Worm (Caenorhabditis elegans) whole organism, early embryonic: ENCODE measurements around the gene srh-215.

Experiments used
- B0310.2 ChIP-seq: sonication (generic microtip); optimal IDR thresholded peaks from 2 replicates; lab custom pipeline; 2016; ENCODE audit warnings: mild to moderate bottlenecking, missing genetic modification characterization, missing compliant biosample characterization
- F13C5.2 ChIP-seq: sonication (generic microtip); optimal IDR thresholded peaks from 2 replicates; lab custom pipeline; 2017; ENCODE audit warnings: mild to moderate bottlenecking, missing genetic modification characterization, inconsistent platforms, missing compliant biosample characterization
- aly-1 ChIP-seq: sonication (generic microtip); optimal IDR thresholded peaks from 2 replicates; lab custom pipeline; 2016; ENCODE audit warnings: missing genetic modification characterization, missing compliant biosample characterization
- ama-1 ChIP-seq: fragments of 150-350 bp; optimal IDR thresholded peaks from 2 replicates; lab custom pipeline; 2014
- ceh-13 ChIP-seq: fragments of 200-800 bp; sonication (Bioruptor generic); optimal IDR thresholded peaks from 2 replicates; lab custom pipeline; 2018; ENCODE audit warnings: mild to moderate bottlenecking, missing genetic modification characterization, missing compliant biosample characterization
- ceh-36 ChIP-seq: sonication (generic microtip); optimal IDR thresholded peaks from 2 replicates; lab custom pipeline; 2016; ENCODE audit warnings: missing genetic modification characterization, inconsistent platforms, missing compliant biosample characterization
- ets-7 ChIP-seq: sonication (generic microtip); optimal IDR thresholded peaks from 2 replicates; lab custom pipeline; 2016; ENCODE audit warnings: missing genotype, missing genetic modification characterization, missing compliant biosample characterization
- flt-1 ChIP-seq: fragments of 200-800 bp; sonication (Bioruptor generic); IDR thresholded peaks from 2 replicates; pipeline ENCODE4 v1.3.6; 2022; ENCODE audit warnings: missing genetic modification characterization, missing compliant biosample characterization
- hmbx-1 ChIP-seq: sonication (generic microtip); optimal IDR thresholded peaks from 2 replicates; lab custom pipeline; 2016; ENCODE audit warnings: mild to moderate bottlenecking, missing genetic modification characterization, missing compliant biosample characterization
- hmg-4 ChIP-seq: fragments of 200-800 bp; sonication (Bioruptor generic); optimal IDR thresholded peaks from 2 replicates; lab custom pipeline; 2018; ENCODE audit warnings: mild to moderate bottlenecking, missing genetic modification characterization, missing compliant biosample characterization
- hnd-1 ChIP-seq: sonication (generic microtip); optimal IDR thresholded peaks from 2 replicates; lab custom pipeline; 2016; ENCODE audit warnings: missing genetic modification characterization, missing compliant biosample characterization
- pes-1 ChIP-seq: fragments of 200-800 bp; sonication (Bioruptor generic); IDR thresholded peaks from 2 replicates; pipeline ENCODE4 v1.3.6; 2022; ENCODE audit warnings: missing genetic modification reagents, missing genetic modification characterization, missing compliant biosample characterization
- scrt-1 ChIP-seq: fragments of 200-800 bp; sonication (Bioruptor generic); IDR thresholded peaks from 2 replicates; pipeline ENCODE4 v1.3.6; 2022; ENCODE audit warnings: missing genetic modification characterization, missing compliant biosample characterization
- sea-1 ChIP-seq: fragments of 200-800 bp; sonication (Bioruptor generic); conservative IDR thresholded peaks from 2 replicates; pipeline ENCODE4 v1.3.6; 2022; ENCODE audit warnings: missing genetic modification characterization, missing compliant biosample characterization
- tbx-11 ChIP-seq: fragments of 200-800 bp; sonication (Bioruptor generic); IDR thresholded peaks from 2 replicates; pipeline ENCODE4 v1.3.6; 2022; ENCODE audit warnings: missing genetic modification characterization, missing compliant biosample characterization
- tbx-37 ChIP-seq: fragments of 200-800 bp; sonication (Bioruptor generic); conservative IDR thresholded peaks from 2 replicates; pipeline ENCODE4 v1.3.6; 2022; ENCODE audit warnings: missing genetic modification reagents, missing genetic modification characterization, missing compliant biosample characterization
- tra-4 ChIP-seq: sonication (generic microtip); optimal IDR thresholded peaks from 2 replicates; lab custom pipeline; 2017; ENCODE audit warnings: missing genetic modification characterization, missing compliant biosample characterization

Gene srh-215

DNA sequence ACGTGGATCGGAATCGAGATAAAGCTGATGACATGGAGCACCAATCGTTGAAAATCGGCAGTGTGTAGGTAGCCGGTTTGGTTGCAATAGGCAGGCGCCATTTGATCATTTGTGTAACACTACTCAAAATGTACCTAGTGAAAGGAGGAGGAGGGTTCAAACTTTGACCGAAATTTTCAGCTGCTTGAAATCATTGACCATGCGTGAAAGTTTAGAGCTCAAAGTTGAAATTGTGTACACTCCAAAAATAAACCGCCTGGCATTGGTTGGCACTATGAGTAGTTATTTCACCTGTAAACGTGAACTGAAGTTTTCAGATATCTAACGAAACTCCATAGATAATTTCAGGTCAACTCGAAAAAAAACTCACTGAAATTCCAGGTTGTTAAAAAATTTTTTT lies at the start of gene srh-215:
srh-215 (minus strand) TSS at position 101 of the 400 bp plus-strand sequence.
- no peak for TF ChIP-seq tra-4
- no peak for TF ChIP-seq hmbx-1 (tag; lab: Kevin White, UChicago)
- no peak for TF ChIP-seq ama-1
- TF ChIP-seq tbx-37 (GFP tag; lab: Robert Waterston, UW) = no peak
- TF ChIP-seq pes-1 = no peak
- no peak for TF ChIP-seq ets-7

- no peak for TF ChIP-seq aly-1 (tag; lab: Kevin White, UChicago)
- TF ChIP-seq ama-1 = no peak
- TF ChIP-seq hmbx-1 (tag; lab: Kevin White, UChicago) = no peak
- no peak for TF ChIP-seq hnd-1 (tag; lab: Kevin White, UChicago)
- no peak for TF ChIP-seq B0310.2 (tag; lab: Kevin White, UChicago)
- TF ChIP-seq tbx-11 (GFP tag; lab: Robert Waterston, UW) = no peak
- TF ChIP-seq flt-1 = no peak
- no peak for TF ChIP-seq tra-4
- TF ChIP-seq ceh-36 = no peak
- no peak for TF ChIP-seq tbx-37 (GFP tag; lab: Robert Waterston, UW)
These were observed 48.9 kb upstream of the srh-215 start, which contains the start of gene F09C6.14 for ce11 chrV:16880679-16881078. TSS of gene F09C6.14 (plus strand) at chrV:16880979.

ce11 chrV:16880054-16880453 lies 48.2 kb upstream of the srh-215 start, which contains the start of gene F09C6.3:
TSS of gene F09C6.3 (minus strand) at chrV:16880154.
- TF ChIP-seq hnd-1 (tag; lab: Kevin White, UChicago) (no peak), tra-4 (no peak), flt-1 (no peak), hmbx-1 (tag; lab: Kevin White, UChicago) (no peak), pes-1 (no peak), tbx-37 (GFP tag; lab: Robert Waterston, UW) (no peak), B0310.2 (tag; lab: Kevin White, UChicago) (no peak), aly-1 (tag; lab: Kevin White, UChicago) (no peak), F13C5.2 (tag; lab: Kevin White, UChicago) (no peak), ama-1 (no peak), scrt-1 (GFP tag; lab: Robert Waterston, UW) (no peak), tbx-11 (GFP tag; lab: Robert Waterston, UW) (no peak), ets-7 (no peak), ceh-36 (no peak)

DNA sequence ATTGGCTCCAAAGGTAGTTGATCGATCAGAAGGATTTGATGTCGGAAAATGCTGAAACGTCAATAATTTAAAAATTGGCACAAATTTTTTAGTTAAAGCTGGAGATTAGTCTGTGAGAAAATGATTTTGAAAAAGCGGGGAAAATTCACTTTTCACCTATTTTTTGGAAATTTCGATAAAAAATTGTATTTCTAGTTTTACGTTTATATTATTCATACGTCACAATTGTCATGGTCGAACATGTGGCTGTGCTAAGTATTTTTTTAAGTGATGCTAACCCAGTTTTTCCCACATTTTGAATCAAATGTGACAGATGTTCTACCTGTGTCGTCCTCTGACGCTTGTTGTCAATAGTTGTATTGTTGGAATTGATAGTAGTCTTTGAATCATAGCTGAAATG lies 47.7 kb upstream of the srh-215 start:
- TF ChIP-seq sea-1 (GFP tag; lab: Robert Waterston, UW) = no peak
- TF ChIP-seq scrt-1 (GFP tag; lab: Robert Waterston, UW) = no peak
- TF ChIP-seq hmg-4 (GFP tag; lab: Kevin White, UChicago) = no peak
- no peak for TF ChIP-seq aly-1 (tag; lab: Kevin White, UChicago)
- TF ChIP-seq hmbx-1 (tag; lab: Kevin White, UChicago) = no peak
- TF ChIP-seq pes-1 = no peak
- no peak for TF ChIP-seq tbx-37 (GFP tag; lab: Robert Waterston, UW)
- TF ChIP-seq hnd-1 (tag; lab: Kevin White, UChicago) = no peak
- no peak for TF ChIP-seq F13C5.2 (tag; lab: Kevin White, UChicago)
- TF ChIP-seq ama-1 = no peak
- TF ChIP-seq tbx-11 (GFP tag; lab: Robert Waterston, UW) = no peak
- no peak for TF ChIP-seq B0310.2 (tag; lab: Kevin White, UChicago)
- no peak for TF ChIP-seq ceh-13 (GFP tag; lab: Kevin White, UChicago)
- no peak for TF ChIP-seq tra-4
- no peak for TF ChIP-seq flt-1
- no peak for TF ChIP-seq ets-7
- TF ChIP-seq ceh-36 = no peak

ce11 chrV:16874966-16875365 lies 43.1 kb upstream of the srh-215 start, which contains the start of gene F49A5.10:
TSS of gene F49A5.10 (plus strand) at chrV:16875266.
- TF ChIP-seq tbx-11 (GFP tag; lab: Robert Waterston, UW) = no peak
- TF ChIP-seq sea-1 (GFP tag; lab: Robert Waterston, UW) = no peak
- TF ChIP-seq flt-1 = no peak
- TF ChIP-seq ceh-13 (GFP tag; lab: Kevin White, UChicago) = no peak
- no peak for TF ChIP-seq ama-1
- TF ChIP-seq pes-1 = no peak
- no peak for TF ChIP-seq F13C5.2 (tag; lab: Kevin White, UChicago)
- TF ChIP-seq tbx-37 (GFP tag; lab: Robert Waterston, UW) = no peak
- no peak for TF ChIP-seq hmg-4 (GFP tag; lab: Kevin White, UChicago)
- TF ChIP-seq tra-4 = no peak
- no peak for TF ChIP-seq aly-1 (tag; lab: Kevin White, UChicago)

DNA sequence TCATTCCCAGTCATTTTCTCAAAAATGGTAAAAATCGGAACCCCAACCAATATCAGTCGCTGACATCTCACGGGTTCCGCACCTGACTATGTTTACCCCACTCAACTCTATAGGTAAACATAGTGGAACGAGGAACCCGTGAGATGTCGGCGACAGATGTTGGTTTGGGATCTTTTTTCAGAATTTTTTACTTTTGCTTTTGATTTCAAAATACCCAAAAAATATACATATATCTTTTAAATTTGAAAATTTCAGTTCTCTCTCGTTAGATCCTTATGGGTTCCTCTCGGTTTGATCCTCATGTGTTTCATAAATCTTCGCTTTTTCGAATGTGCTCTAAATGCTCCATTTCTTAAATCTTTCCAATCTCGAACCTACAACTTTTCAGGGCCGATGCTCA lies 41.8 kb upstream of the srh-215 start, which contains the start of gene srw-23:
srw-23 (plus strand) TSS at position 301 of the 400 bp plus-strand sequence.
- TF ChIP-seq hmg-4 (GFP tag; lab: Kevin White, UChicago) (no peak), aly-1 (tag; lab: Kevin White, UChicago) (no peak), tbx-11 (GFP tag; lab: Robert Waterston, UW) (no peak), scrt-1 (GFP tag; lab: Robert Waterston, UW) (no peak), flt-1 (no peak), ets-7 (no peak), F13C5.2 (tag; lab: Kevin White, UChicago) (no peak), tbx-37 (GFP tag; lab: Robert Waterston, UW) (no peak), ceh-13 (GFP tag; lab: Kevin White, UChicago) (no peak), B0310.2 (tag; lab: Kevin White, UChicago) (no peak), ama-1 (no peak)

- no peak for TF ChIP-seq ama-1
- no peak for TF ChIP-seq sea-1 (GFP tag; lab: Robert Waterston, UW)
- no peak for TF ChIP-seq hnd-1 (tag; lab: Kevin White, UChicago)
These were observed 39.6 kb upstream of the srh-215 start, which contains the start of gene thn-4 for ce11 chrV:16871387-16871786. TSS of gene thn-4 (minus strand) at chrV:16871487.

ce11 chrV:16869740-16870139 lies 37.9 kb upstream of the srh-215 start, which contains the start of gene clec-33:
TSS of gene clec-33 (minus strand) at chrV:16869840.
- TF ChIP-seq ceh-36 (no peak), F13C5.2 (tag; lab: Kevin White, UChicago) (no peak), pes-1 (no peak), tbx-11 (GFP tag; lab: Robert Waterston, UW) (no peak), sea-1 (GFP tag; lab: Robert Waterston, UW) (no peak), ets-7 (no peak), hmbx-1 (tag; lab: Kevin White, UChicago) (no peak), hmg-4 (GFP tag; lab: Kevin White, UChicago) (no peak), flt-1 (no peak), ama-1 (no peak), ceh-13 (GFP tag; lab: Kevin White, UChicago) (no peak), tra-4 (no peak), scrt-1 (GFP tag; lab: Robert Waterston, UW) (no peak), aly-1 (tag; lab: Kevin White, UChicago) (no peak)
